Worm (Caenorhabditis elegans) whole organism, mixed stage, embryonic: ENCODE data around the gene nhr-146.

Experiments
- M03D4.4 ChIP-seq: sonication (generic microtip); optimal IDR thresholded peaks from 2 replicates; lab custom pipeline; 2017; ENCODE audit warnings: mild to moderate bottlenecking, missing genetic modification characterization, missing compliant biosample characterization
- ceh-39 ChIP-seq: fragments of 150-350 bp; optimal IDR thresholded peaks from 2 replicates; lab custom pipeline; 2014; ENCODE audit warnings: missing biosample characterization, missing genetic modification characterization
- ceh-83 ChIP-seq: fragments of 200-800 bp; sonication (Bioruptor generic); optimal IDR thresholded peaks from 2 replicates; lab custom pipeline; 2018; ENCODE audit warnings: mild to moderate bottlenecking, missing genetic modification characterization, missing compliant biosample characterization
- cnd-1 ChIP-seq: fragments of 200-800 bp; sonication (Bioruptor generic); optimal IDR thresholded peaks from 2 replicates; lab custom pipeline; 2018; ENCODE audit warnings: mild to moderate bottlenecking, missing genetic modification characterization, missing compliant biosample characterization
- drap-1 ChIP-seq: fragments of 200-800 bp; sonication (Bioruptor generic); optimal IDR thresholded peaks from 3 replicates; lab custom pipeline; 2018; ENCODE audit warnings: mild to moderate bottlenecking, missing genetic modification characterization, missing compliant biosample characterization
- elt-3 ChIP-seq: fragments of 150-350 bp; optimal IDR thresholded peaks from 2 replicates; lab custom pipeline; 2014; ENCODE audit warnings: missing biosample characterization, missing genetic modification characterization
- ham-2 ChIP-seq: fragments of 200-800 bp; sonication (Bioruptor generic); optimal IDR thresholded peaks from 2 replicates; lab custom pipeline; 2018; ENCODE audit warnings: mild to moderate bottlenecking, missing genetic modification characterization, missing compliant biosample characterization
- lin-32 ChIP-seq: fragments of 200-800 bp; sonication (Bioruptor generic); optimal IDR thresholded peaks from 2 replicates; lab custom pipeline; 2018; ENCODE audit warnings: mild to moderate bottlenecking, missing genetic modification characterization, missing compliant biosample characterization
- lsy-2 ChIP-seq: fragments of 150-350 bp; optimal IDR thresholded peaks from 2 replicates; lab custom pipeline; 2014; ENCODE audit warnings: missing biosample characterization, missing genetic modification characterization
- mep-1 ChIP-seq: fragments of 150-350 bp; optimal IDR thresholded peaks from 2 replicates; lab custom pipeline; 2017; ENCODE audit warnings: missing biosample characterization, missing genetic modification reagents, missing genetic modification characterization, inconsistent platforms
- nhr-12 ChIP-seq: fragments of 150-350 bp; optimal IDR thresholded peaks from 2 replicates; lab custom pipeline; 2014; ENCODE audit warnings: missing biosample characterization, missing genetic modification characterization
- nhr-2 ChIP-seq: fragments of 150-350 bp; optimal IDR thresholded peaks from 2 replicates; lab custom pipeline; 2014; ENCODE audit warnings: missing biosample characterization, missing genetic modification characterization
- snpc-4 ChIP-seq: fragments of 150-350 bp; optimal IDR thresholded peaks from 2 replicates; lab custom pipeline; 2014; ENCODE audit warnings: missing biosample characterization, missing genetic modification characterization
- unc-120 ChIP-seq: sonication (generic microtip); optimal IDR thresholded peaks from 2 replicates; lab custom pipeline; 2017; ENCODE audit warnings: missing genetic modification characterization, missing compliant biosample characterization; ENCODE audit not compliant: poor library complexity, severe bottlenecking
- unc-62 ChIP-seq: fragments of 150-350 bp; optimal IDR thresholded peaks from 2 replicates; lab custom pipeline; 2014; ENCODE audit warnings: missing biosample characterization, missing genetic modification reagents, missing genetic modification characterization
- ztf-11 ChIP-seq: fragments of 150-350 bp; optimal IDR thresholded peaks from 2 replicates; lab custom pipeline; 2014; ENCODE audit warnings: missing biosample characterization, missing genetic modification characterization

Gene nhr-146

ce11 chrIV:1679227-1679626 is 52.6 kb downstream of the nhr-146 start:
- no peak for TF ChIP-seq nhr-2 (tag; lab: Kevin White, UChicago)
- no peak for TF ChIP-seq ham-2 (GFP tag; lab: Kevin White, UChicago)
- no peak for TF ChIP-seq elt-3 (tag; lab: Kevin White, UChicago)
- TF ChIP-seq ceh-39 (tag; lab: Kevin White, UChicago) = no peak
- no peak for TF ChIP-seq M03D4.4
- no peak for TF ChIP-seq ceh-83 (GFP tag; lab: Kevin White, UChicago)
- no peak for TF ChIP-seq nhr-12 (tag; lab: Kevin White, UChicago)
- TF ChIP-seq drap-1 (GFP tag; lab: Kevin White, UChicago) = no peak
- no peak for TF ChIP-seq unc-62 (GFP tag; lab: Kevin White, UChicago)
- TF ChIP-seq lsy-2 (tag; lab: Kevin White, UChicago) = no peak
- no peak for TF ChIP-seq unc-120
- no peak for TF ChIP-seq ztf-11
- no peak for TF ChIP-seq mep-1 (tag; lab: Kevin White, UChicago)
- no peak for TF ChIP-seq lin-32 (GFP tag; lab: Kevin White, UChicago)
- TF ChIP-seq cnd-1 (tag; lab: Kevin White, UChicago) = no peak
- no peak for TF ChIP-seq snpc-4 (tag; lab: Kevin White, UChicago)
